Worm (Caenorhabditis elegans) whole organism, mixed stage, embryonic: ENCODE results near the gene ooc-3.

Experiments used
- drap-1 ChIP-seq: fragments of 200-800 bp; sonication (Bioruptor generic); optimal IDR thresholded peaks from 3 replicates; lab custom pipeline; 2018; ENCODE audit warnings: mild to moderate bottlenecking, missing genetic modification characterization, missing compliant biosample characterization
- elt-3 ChIP-seq: fragments of 150-350 bp; optimal IDR thresholded peaks from 2 replicates; lab custom pipeline; 2014; ENCODE audit warnings: missing biosample characterization, missing genetic modification characterization
- mep-1 ChIP-seq: fragments of 150-350 bp; optimal IDR thresholded peaks from 2 replicates; lab custom pipeline; 2017; ENCODE audit warnings: missing biosample characterization, missing genetic modification reagents, missing genetic modification characterization, inconsistent platforms
- nhr-76 ChIP-seq: sonication (generic microtip); optimal IDR thresholded peaks from 2 replicates; lab custom pipeline; 2017; ENCODE audit warnings: missing biosample characterization, missing genetic modification characterization
- snpc-4 ChIP-seq: fragments of 150-350 bp; optimal IDR thresholded peaks from 2 replicates; lab custom pipeline; 2014; ENCODE audit warnings: missing biosample characterization, missing genetic modification characterization

ce11 chrII:11512921-11513320 is 17.8 kb upstream of the ooc-3 start:
- TF ChIP-seq nhr-76 (no peak), drap-1 (GFP tag; lab: Kevin White, UChicago) (no peak), snpc-4 (tag; lab: Kevin White, UChicago) (no peak), mep-1 (tag; lab: Kevin White, UChicago) (no peak), elt-3 (tag; lab: Kevin White, UChicago) (no peak)
